Worm (Caenorhabditis elegans): Measurements from ENCODE around the gene sru-39.

DNA sequence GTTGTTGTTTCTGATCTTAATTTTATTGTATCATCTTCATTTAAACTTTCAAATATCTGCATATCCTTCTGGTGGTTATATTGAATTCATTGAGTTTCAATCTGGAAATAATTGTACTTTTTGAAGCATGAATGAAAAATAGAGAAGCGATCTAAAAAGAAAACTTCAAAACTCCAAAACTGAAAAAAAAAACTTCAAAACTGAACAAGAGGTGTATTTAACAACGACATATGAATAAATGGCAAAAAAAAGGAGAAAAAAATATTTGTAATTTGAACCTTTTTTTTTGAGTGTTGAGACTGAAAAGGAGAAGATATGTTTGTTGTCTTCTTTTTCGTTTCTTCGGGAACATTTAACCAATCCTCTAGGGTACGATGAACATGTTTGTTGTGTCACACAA lies 45.4 kb upstream of the sru-39 start, which contains the start of gene F58E6.11:
- TF ChIP-seq zip-2 (tag; optimal IDR thresholded peaks at IDR 0.05) (no peak), snpc-4 (tag; optimal IDR thresholded peaks at IDR 0.05) (no peak), skn-1 (tag; optimal IDR thresholded peaks at IDR 0.05) (no peak)

All from whole organism, L4 larva.